Fruit fly (Drosophila melanogaster): ENCODE data around the gene CG34426.

DNA sequence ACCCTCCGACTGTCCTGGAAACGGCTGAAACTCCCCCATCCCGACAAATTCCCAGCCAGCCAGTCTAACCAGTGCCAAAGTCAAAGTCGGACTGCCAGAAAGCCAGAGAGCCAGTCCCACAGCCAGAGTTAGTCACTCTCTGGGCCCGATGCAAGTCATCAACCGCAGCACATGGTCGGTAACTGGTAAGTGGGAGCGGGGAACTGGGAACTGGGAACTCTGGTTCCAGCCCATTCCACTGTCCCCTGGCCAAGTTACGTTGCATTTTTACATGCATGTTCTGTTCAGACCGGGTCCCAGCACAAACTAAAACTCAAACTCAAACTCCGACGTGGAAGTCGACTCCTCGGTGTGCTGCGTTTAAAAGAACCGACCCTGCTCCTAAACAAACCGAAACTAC, 36.9 kb downstream of the CG34426 start:
- no peak for TF ChIP-seq h (GFP tag; optimal IDR thresholded peaks at IDR 0.05)
- TF ChIP-seq pan (optimal IDR thresholded peaks at IDR 0.05): no peak
- TF ChIP-seq Mio (GFP tag; optimal IDR thresholded peaks at IDR 0.05): no peak
- no peak for TF ChIP-seq foxo (GFP tag; optimal IDR thresholded peaks at IDR 0.05)
- no peak for TF ChIP-seq br (GFP tag; optimal IDR thresholded peaks at IDR 0.05)
- peak; percentile 47 for TF ChIP-seq Vsx2 (GFP tag; optimal IDR thresholded peaks at IDR 0.05; ENCODE audit: partially characterized antibody)

All from whole organism, wandering third instar larva.